Fruit fly (Drosophila melanogaster) whole organism, prepupa: ENCODE data around the gene glec.

Source experiments
- Blimp-1 ChIP-seq: fragments of 200-800 bp; sonication (Bioruptor generic); optimal IDR thresholded peaks from 3 replicates; lab custom pipeline; 2017; ENCODE audit warnings: missing biosample characterization, missing genetic modification characterization, mild to moderate bottlenecking, moderate library complexity, missing genetic modification reagents
- CG10631 ChIP-seq: fragments of 200-800 bp; sonication (Bioruptor generic); optimal IDR thresholded peaks from 2 replicates; lab custom pipeline; 2016; ENCODE audit warnings: missing biosample characterization, missing genetic modification characterization
- CG11294 ChIP-seq: fragments of 200-800 bp; sonication (Bioruptor generic); IDR thresholded peaks from 2 replicates; pipeline ENCODE4 v1.3.6; 2022; ENCODE audit warnings: missing biosample characterization, missing genetic modification characterization
- CG15336 ChIP-seq: fragments of 200-800 bp; sonication (Bioruptor generic); IDR thresholded peaks from 2 replicates; pipeline ENCODE4 v1.3.6; 2022; ENCODE audit warnings: missing biosample characterization, missing genetic modification characterization
- CG1621 ChIP-seq: fragments of 200-800 bp; sonication (Bioruptor generic); optimal IDR thresholded peaks from 3 replicates; lab custom pipeline; 2018; ENCODE audit warnings: missing biosample characterization, mild to moderate bottlenecking, missing genetic modification characterization
- CG3032 ChIP-seq: fragments of 200-800 bp; optimal IDR thresholded peaks from 2 replicates; lab custom pipeline; 2019; ENCODE audit warnings: missing biosample characterization, mild to moderate bottlenecking, missing genetic modification characterization, moderate library complexity
- CG31627 ChIP-seq: fragments of 200-800 bp; sonication (Bioruptor generic); optimal IDR thresholded peaks from 3 replicates; lab custom pipeline; 2016; ENCODE audit warnings: missing biosample characterization, missing genetic modification characterization
- CG32006 ChIP-seq: fragments of 200-800 bp; sonication (Bioruptor generic); optimal IDR thresholded peaks from 3 replicates; lab custom pipeline; 2017; ENCODE audit warnings: missing biosample characterization, mild to moderate bottlenecking, missing genetic modification characterization
- CG34406 ChIP-seq: fragments of 200-800 bp; sonication (Bioruptor generic); optimal IDR thresholded peaks from 3 replicates; lab custom pipeline; 2016; ENCODE audit warnings: missing biosample characterization, missing genetic modification characterization
- CG3919 ChIP-seq: fragments of 200-800 bp; sonication (Bioruptor generic); optimal IDR thresholded peaks from 3 replicates; lab custom pipeline; 2016; ENCODE audit warnings: missing biosample characterization, missing genetic modification characterization
- CG4318 ChIP-seq: fragments of 200-800 bp; sonication (Bioruptor generic); optimal IDR thresholded peaks from 3 replicates; lab custom pipeline; 2017; ENCODE audit warnings: missing biosample characterization, mild to moderate bottlenecking, missing genetic modification characterization
- CG6163 ChIP-seq: fragments of 200-800 bp; sonication (Bioruptor generic); IDR thresholded peaks from 3 replicates; pipeline ENCODE4 v1.3.6; 2022; ENCODE audit warnings: missing biosample characterization, missing genetic modification characterization
- CG6792 ChIP-seq: fragments of 200-800 bp; sonication (Bioruptor generic); optimal IDR thresholded peaks from 3 replicates; lab custom pipeline; 2016; ENCODE audit warnings: missing biosample characterization, missing genetic modification characterization
- CG6808 ChIP-seq: fragments of 200-800 bp; sonication (Bioruptor generic); optimal IDR thresholded peaks from 3 replicates; lab custom pipeline; 2017; ENCODE audit warnings: missing biosample characterization, missing genetic modification characterization, mild to moderate bottlenecking, moderate library complexity, missing genetic modification reagents
- CG7368 ChIP-seq: fragments of 200-800 bp; sonication (Bioruptor generic); optimal IDR thresholded peaks from 3 replicates; lab custom pipeline; 2016; ENCODE audit warnings: missing biosample characterization, missing genetic modification characterization
- CG8319 ChIP-seq: fragments of 200-800 bp; sonication (Bioruptor generic); optimal IDR thresholded peaks from 3 replicates; lab custom pipeline; 2016; ENCODE audit warnings: missing biosample characterization, missing genetic modification characterization
- Eip93F ChIP-seq: fragments of 200-800 bp; sonication (Bioruptor generic); optimal IDR thresholded peaks from 2 replicates; lab custom pipeline; 2016; ENCODE audit warnings: missing biosample characterization, mild to moderate bottlenecking, missing genetic modification characterization
- Gug ChIP-seq: fragments of 200-800 bp; sonication (Bioruptor generic); IDR thresholded peaks from 2 replicates; pipeline ENCODE4 v1.3.6; 2022; ENCODE audit warnings: missing biosample characterization, missing genetic modification characterization
- Hr39 ChIP-seq: fragments of 200-800 bp; sonication (Bioruptor generic); optimal IDR thresholded peaks from 2 replicates; lab custom pipeline; 2016; ENCODE audit warnings: missing biosample characterization, missing genetic modification characterization
- Hr4 ChIP-seq: fragments of 200-800 bp; sonication (Bioruptor generic); optimal IDR thresholded peaks from 3 replicates; lab custom pipeline; 2016; ENCODE audit warnings: missing biosample characterization, missing genetic modification characterization
- Lpt ChIP-seq: fragments of 200-800 bp; sonication (Bioruptor generic); optimal IDR thresholded peaks from 3 replicates; lab custom pipeline; 2016; ENCODE audit warnings: missing biosample characterization, missing genetic modification characterization
- Met ChIP-seq: fragments of 200-800 bp; sonication (Bioruptor generic); optimal IDR thresholded peaks from 3 replicates; lab custom pipeline; 2016; ENCODE audit warnings: missing biosample characterization, missing genetic modification characterization
- Sox14 ChIP-seq: fragments of 200-800 bp; sonication (Bioruptor generic); optimal IDR thresholded peaks from 3 replicates; lab custom pipeline; 2016; ENCODE audit warnings: missing biosample characterization, missing genetic modification characterization
- Sox15 ChIP-seq: fragments of 200-800 bp; sonication (Bioruptor generic); optimal IDR thresholded peaks from 3 replicates; lab custom pipeline; 2016; ENCODE audit warnings: missing biosample characterization, missing genetic modification characterization
- achi ChIP-seq: fragments of 200-800 bp; sonication (Bioruptor generic); optimal IDR thresholded peaks from 3 replicates; lab custom pipeline; 2016; ENCODE audit warnings: missing biosample characterization, missing genetic modification characterization
- acj6 ChIP-seq: fragments of 200-800 bp; sonication (Bioruptor generic); optimal IDR thresholded peaks from 3 replicates; lab custom pipeline; 2016; ENCODE audit warnings: missing biosample characterization, missing genetic modification characterization
- cyc ChIP-seq: fragments of 200-800 bp; sonication (Bioruptor generic); optimal IDR thresholded peaks from 3 replicates; lab custom pipeline; 2016; ENCODE audit warnings: missing biosample characterization, missing genetic modification characterization
- dsx ChIP-seq: fragments of 200-800 bp; optimal IDR thresholded peaks from 3 replicates; lab custom pipeline; 2019; ENCODE audit warnings: missing biosample characterization, mild to moderate bottlenecking, missing genetic modification characterization, moderate library complexity; ENCODE audit not compliant: poor library complexity, severe bottlenecking
- eg ChIP-seq: fragments of 200-800 bp; sonication (Bioruptor generic); IDR thresholded peaks from 3 replicates; pipeline ENCODE4 v1.3.6; 2022; ENCODE audit warnings: missing biosample characterization, missing genetic modification characterization
- fd85E ChIP-seq: fragments of 200-800 bp; sonication (Bioruptor generic); optimal IDR thresholded peaks from 3 replicates; lab custom pipeline; 2016; ENCODE audit warnings: missing biosample characterization, missing genetic modification characterization
- net ChIP-seq: fragments of 200-800 bp; sonication (Bioruptor generic); optimal IDR thresholded peaks from 3 replicates; lab custom pipeline; 2016; ENCODE audit warnings: missing biosample characterization, missing genetic modification characterization
- pdm3 ChIP-seq: fragments of 200-800 bp; sonication (Bioruptor generic); optimal IDR thresholded peaks from 3 replicates; lab custom pipeline; 2016; ENCODE audit warnings: missing biosample characterization, missing genetic modification characterization
- salr ChIP-seq, 2 experiments: fragments of 200-800 bp; sonication (Bioruptor generic); optimal IDR thresholded peaks; 3 replicates each; lab custom pipeline; 2016 to 2018; ENCODE audit warnings: missing biosample characterization in 2 of 2, missing genetic modification characterization in 2 of 2, mild to moderate bottlenecking in 1 of 2
- spab ChIP-seq: fragments of 200-800 bp; sonication (Bioruptor generic); optimal IDR thresholded peaks from 2 replicates; lab custom pipeline; 2017; ENCODE audit warnings: missing biosample characterization, mild to moderate bottlenecking, missing genetic modification characterization, missing genetic modification reagents
- ss ChIP-seq, 2 experiments: fragments of 200-800 bp; sonication (Bioruptor generic); optimal IDR thresholded peaks; 2 replicates in 1 of 2; 3 replicates in 1 of 2; lab custom pipeline; 2017 to 2018; ENCODE audit warnings: mild to moderate bottlenecking in 2 of 2, missing biosample characterization in 2 of 2, missing genetic modification characterization in 2 of 2, moderate library complexity in 1 of 2
- svp ChIP-seq: fragments of 200-800 bp; sonication (Bioruptor generic); peaks from one replicate; lab custom pipeline; 2016; ENCODE audit warnings: missing biosample characterization, missing genetic modification characterization

Gene glec

dm6 chr3R:21834234-21835070 lies 21.6 kb downstream of the glec start (continued):
- TF ChIP-seq Gug (GFP tag; lab: Robert Waterston, UW) (no peak), cyc (GFP tag; lab: Kevin White, UChicago) (no peak), CG1621 (tag; lab: Kevin White, UChicago) (no peak), CG10631 (peak; percentile 10), ss (GFP tag; optimal IDR thresholded peaks at IDR 0.05; lab: Kevin White, UChicago) (no peak), Sox15 (GFP tag; lab: Kevin White, UChicago) (no peak), Blimp-1 (GFP tag; lab: Kevin White, UChicago) (no peak), eg (GFP tag; lab: Robert Waterston, UW) (0 out of 3 replicates have a peak, but pooled peaks have one; percentile 9), CG6792 (GFP tag; lab: Kevin White, UChicago) (no peak), CG3919 (GFP tag; lab: Kevin White, UChicago) (no peak), Eip93F (GFP tag; lab: Kevin White, UChicago) (peak; percentile 5), acj6 (peak; percentile 44), Hr4 (GFP tag; lab: Kevin White, UChicago) (peak; percentile 10), CG7368 (GFP tag; lab: Kevin White, UChicago) (no peak), CG3032 (tag; lab: Kevin White, UChicago) (no peak), CG31627 (GFP tag; lab: Kevin White, UChicago) (no peak), Sox14 (GFP tag; lab: Kevin White, UChicago) (no peak), dsx (GFP tag; lab: Kevin White, UChicago) (peak; percentile 7), pdm3 (GFP tag; lab: Kevin White, UChicago) (no peak), CG32006 (GFP tag; lab: Kevin White, UChicago) (peak; percentile 31)

- TF ChIP-seq CG34406 (GFP tag; lab: Kevin White, UChicago), result no peak
- no peak for TF ChIP-seq Eip93F (GFP tag; lab: Kevin White, UChicago)
- TF ChIP-seq CG6808 (GFP tag; lab: Kevin White, UChicago), result no peak
- no peak for TF ChIP-seq achi
- TF ChIP-seq svp (GFP tag; lab: Kevin White, UChicago), result no peak
- TF ChIP-seq salr (GFP tag; optimal IDR thresholded peaks at IDR 0.05; lab: Kevin White, UChicago), result no peak
- TF ChIP-seq eg (GFP tag; lab: Robert Waterston, UW), result no peak
- no peak for TF ChIP-seq Gug (GFP tag; lab: Robert Waterston, UW)
- no peak for TF ChIP-seq CG31627 (GFP tag; lab: Kevin White, UChicago)
- no peak for TF ChIP-seq CG3032 (tag; lab: Kevin White, UChicago)
- no peak for TF ChIP-seq CG1621 (tag; lab: Kevin White, UChicago)
- TF ChIP-seq CG7368 (GFP tag; lab: Kevin White, UChicago), result no peak
- no peak for TF ChIP-seq net
- TF ChIP-seq Blimp-1 (GFP tag; lab: Kevin White, UChicago), result no peak
- no peak for TF ChIP-seq CG10631
- TF ChIP-seq, all 60 proteins: peak for 0
These were observed 23.9 kb downstream of the glec start, which contains the start of gene Gr93a for dm6 chr3R:21832203-21832602. TSS of gene Gr93a (plus strand) at chr3R:21832503.

dm6 chr3R:21831040-21831439 lies 25.0 kb downstream of the glec start:
- TF ChIP-seq achi (no peak), CG4318 (GFP tag; lab: Kevin White, UChicago) (no peak), CG11294 (GFP tag; lab: Robert Waterston, UW) (no peak), CG6792 (GFP tag; lab: Kevin White, UChicago) (no peak), CG8319 (no peak), spab (GFP tag; lab: Kevin White, UChicago) (no peak), eg (GFP tag; lab: Robert Waterston, UW) (peak; percentile 6; the same call in 1 of the 3 replicates), Lpt (peak; percentile 75), Hr39 (GFP tag; lab: Kevin White, UChicago) (no peak), CG15336 (peak; percentile 13; the same call in 1 of the 2 replicates), CG6163 (GFP tag; lab: Robert Waterston, UW) (0 out of 3 replicates have a peak, but pooled peaks have one; percentile 10), fd85E (GFP tag; lab: Kevin White, UChicago) (no peak), Met (no peak)
